Comparison of ENCODE assay signal across 3 fruit fly cellular contexts in genomic region chr3L:9711203-9711602, dm6.
TF ChIP-seq lines count a peak whose summit lies in the region.

No protein-coding gene starts in this region.

TF ChIP-seq in whole organism, adult, 20 proteins besides CTCF, POLR2A, EP300 and RAD21:
- TF ChIP-seq cic (GFP tag; optimal IDR thresholded peaks at IDR 0.05; lab: Kevin White, UChicago), result peak; percentile 1
- TF ChIP-seq CG11617 (GFP tag; optimal IDR thresholded peaks at IDR 0.05; lab: Kevin White, UChicago), result no peak

TF ChIP-seq in whole organism, prepupa, 60 proteins besides CTCF, POLR2A, EP300 and RAD21:
- TF ChIP-seq svp (GFP tag; lab: Kevin White, UChicago) (peak; percentile 8), cyc (GFP tag; optimal IDR thresholded peaks at IDR 0.05; lab: Kevin White, UChicago) (no peak), Hr4 (GFP tag; optimal IDR thresholded peaks at IDR 0.05; lab: Kevin White, UChicago) (no peak)

TF ChIP-seq in whole organism, wandering third instar larva, 38 proteins besides CTCF, POLR2A, EP300 and RAD21:
- no peak for TF ChIP-seq pan (optimal IDR thresholded peaks at IDR 0.05; lab: Kevin White, UChicago)
- TF ChIP-seq Rel (GFP tag; optimal IDR thresholded peaks at IDR 0.05; lab: Kevin White, UChicago), result no peak
- TF ChIP-seq Rel (tag; optimal IDR thresholded peaks at IDR 0.05; lab: Kevin White, UChicago), result peak; percentile 95
